Worm (Caenorhabditis elegans) whole organism, L2 larva: ENCODE data around the gene algn-8.
"Not testable (repeated sequence)": the region's sequence is repeated elsewhere in the genome, so short reads cannot be mapped to it uniquely, and the experiment has no call there.

Experiments
- C34F6.9 ChIP-seq: fragments of 150-350 bp; optimal IDR thresholded peaks from 2 replicates; lab custom pipeline; 2014; ENCODE audit warnings: missing biosample characterization, missing genetic modification characterization
- R02D3.7 ChIP-seq: fragments of 150-350 bp; optimal IDR thresholded peaks from 2 replicates; lab custom pipeline; 2014; ENCODE audit warnings: missing biosample characterization, missing genetic modification characterization
- Y55F3AM.14 ChIP-seq: fragments of 200-800 bp; sonication (Bioruptor generic); optimal IDR thresholded peaks from 2 replicates; lab custom pipeline; 2018; ENCODE audit warnings: mild to moderate bottlenecking, missing genetic modification characterization, missing compliant biosample characterization
- ZK546.5 ChIP-seq: sonication (generic microtip); optimal IDR thresholded peaks from 2 replicates; lab custom pipeline; 2017; ENCODE audit warnings: missing biosample characterization, missing genetic modification characterization
- alr-1 ChIP-seq: fragments of 150-350 bp; optimal IDR thresholded peaks from 2 replicates; lab custom pipeline; 2014; ENCODE audit warnings: missing biosample characterization, missing genetic modification characterization
- blmp-1 ChIP-seq: sonication (generic microtip); optimal IDR thresholded peaks from 2 replicates; lab custom pipeline; 2017; ENCODE audit warnings: missing genetic modification characterization, mild to moderate bottlenecking, missing compliant biosample characterization, antibody characterized with exemption, moderate library complexity; ENCODE audit not compliant: insufficient read depth
- ceh-82 ChIP-seq: fragments of 150-350 bp; optimal IDR thresholded peaks from 2 replicates; lab custom pipeline; 2014; ENCODE audit warnings: missing biosample characterization, missing genetic modification characterization
- crh-2 ChIP-seq: sonication (generic microtip); optimal IDR thresholded peaks from 2 replicates; lab custom pipeline; 2017; ENCODE audit warnings: missing biosample characterization, missing genetic modification characterization
- dmd-4 ChIP-seq: sonication (generic microtip); optimal IDR thresholded peaks from 2 replicates; lab custom pipeline; 2017; ENCODE audit warnings: missing biosample characterization, missing genetic modification characterization
- elt-1 ChIP-seq: fragments of 150-350 bp; optimal IDR thresholded peaks from 2 replicates; lab custom pipeline; 2014; ENCODE audit warnings: missing biosample characterization, missing genetic modification characterization
- fos-1 ChIP-seq: fragments of 150-350 bp; optimal IDR thresholded peaks from 2 replicates; lab custom pipeline; 2014; ENCODE audit warnings: missing biosample characterization, missing genetic modification characterization
- gmeb-1 ChIP-seq: fragments of 150-350 bp; optimal IDR thresholded peaks from 2 replicates; lab custom pipeline; 2014; ENCODE audit warnings: missing biosample characterization, missing genetic modification characterization
- lin-13 ChIP-seq: fragments of 150-350 bp; optimal IDR thresholded peaks from 2 replicates; lab custom pipeline; 2014; ENCODE audit warnings: missing biosample characterization, missing genetic modification reagents, missing genetic modification characterization
- lin-39 ChIP-seq: fragments of 150-350 bp; optimal IDR thresholded peaks from 2 replicates; lab custom pipeline; 2014; ENCODE audit warnings: missing biosample characterization, missing genetic modification reagents, missing genetic modification characterization
- lsy-2 ChIP-seq, 2 experiments: fragments of 150-350 bp in 1 of 2; sonication (generic microtip) in 1 of 2; optimal IDR thresholded peaks; 2 replicates each; lab custom pipeline; 2014 to 2017; ENCODE audit warnings: missing biosample characterization in 2 of 2, missing genetic modification characterization in 2 of 2
- mbf-1 ChIP-seq: sonication (generic microtip); optimal IDR thresholded peaks from 2 replicates; lab custom pipeline; 2017; ENCODE audit warnings: missing biosample characterization, missing genetic modification characterization
- mdl-1 ChIP-seq, 2 experiments: fragments of 150-350 bp in 1 of 2; sonication (generic microtip) in 1 of 2; optimal IDR thresholded peaks; 2 replicates each; lab custom pipeline; 2017; ENCODE audit warnings: missing biosample characterization in 2 of 2, missing genetic modification characterization in 2 of 2
- nhr-10 ChIP-seq: sonication (generic microtip); optimal IDR thresholded peaks from 2 replicates; lab custom pipeline; 2017; ENCODE audit warnings: missing biosample characterization, missing genetic modification characterization
- nhr-129 ChIP-seq: fragments of 150-350 bp; optimal IDR thresholded peaks from 2 replicates; lab custom pipeline; 2014; ENCODE audit warnings: missing biosample characterization, missing genetic modification characterization
- nhr-21 ChIP-seq: fragments of 150-350 bp; optimal IDR thresholded peaks from 2 replicates; lab custom pipeline; 2014; ENCODE audit warnings: missing biosample characterization, missing genetic modification characterization
- nhr-23 ChIP-seq: fragments of 150-350 bp; optimal IDR thresholded peaks from 2 replicates; lab custom pipeline; 2014; ENCODE audit warnings: missing biosample characterization, missing genetic modification reagents, missing genetic modification characterization
- nhr-237 ChIP-seq: fragments of 150-350 bp; optimal IDR thresholded peaks from 2 replicates; lab custom pipeline; 2014; ENCODE audit warnings: missing biosample characterization, missing genetic modification characterization
- nhr-25 ChIP-seq: fragments of 150-350 bp; sonication (generic microtip); optimal IDR thresholded peaks from 3 replicates; lab custom pipeline; 2014; ENCODE audit warnings: missing biosample characterization, missing genetic modification characterization
- nhr-77 ChIP-seq: fragments of 150-350 bp; optimal IDR thresholded peaks from 2 replicates; lab custom pipeline; 2014; ENCODE audit warnings: missing biosample characterization, missing genetic modification characterization
- sem-4 ChIP-seq: fragments of 150-350 bp; optimal IDR thresholded peaks from 2 replicates; lab custom pipeline; 2014; ENCODE audit warnings: missing biosample characterization, missing genetic modification reagents, missing genetic modification characterization
- skn-1 ChIP-seq: sonication (generic microtip); optimal IDR thresholded peaks from 2 replicates; lab custom pipeline; 2017; ENCODE audit warnings: missing biosample characterization, missing genetic modification characterization
- sma-3 ChIP-seq: sonication (generic microtip); optimal IDR thresholded peaks from 2 replicates; lab custom pipeline; 2016; ENCODE audit warnings: missing genetic modification reagents, missing genetic modification characterization, missing compliant biosample characterization
- sma-9 ChIP-seq, 2 experiments: fragments of 150-350 bp in 1 of 2; sonication (generic microtip) in 1 of 2; optimal IDR thresholded peaks; 2 replicates each; lab custom pipeline; 2014 to 2016; ENCODE audit warnings: missing genetic modification characterization in 2 of 2, mild to moderate bottlenecking in 1 of 2, missing biosample characterization in 1 of 2, missing compliant biosample characterization in 1 of 2, missing genetic modification reagents in 1 of 2, moderate library complexity in 1 of 2
- snpc-4 ChIP-seq: fragments of 150-350 bp; optimal IDR thresholded peaks from 2 replicates; lab custom pipeline; 2014; ENCODE audit warnings: missing biosample characterization, missing genetic modification characterization
- unc-39 ChIP-seq: fragments of 150-350 bp; optimal IDR thresholded peaks from 2 replicates; lab custom pipeline; 2014; ENCODE audit warnings: missing biosample characterization, missing genetic modification characterization
- unc-55 ChIP-seq: fragments of 150-350 bp; sonication (generic microtip); optimal IDR thresholded peaks from 3 replicates; lab custom pipeline; 2014; ENCODE audit warnings: missing biosample characterization, missing genetic modification reagents, missing genetic modification characterization
- ztf-11 ChIP-seq: sonication (generic microtip); optimal IDR thresholded peaks from 2 replicates; lab custom pipeline; 2017; ENCODE audit warnings: missing biosample characterization, missing genetic modification characterization

Gene algn-8

ce11 chrII:9871061-9871460, 15.2 kb downstream of the algn-8 start, which contains the start of gene chil-7:
chil-7 (minus strand) TSS chrII:9871172.
- TF ChIP-seq sma-9 (GFP tag; optimal IDR thresholded peaks at IDR 0.05; lab: Kevin White, UChicago), result no peak
- no peak for TF ChIP-seq sma-9 (tag; optimal IDR thresholded peaks at IDR 0.05; lab: Kevin White, UChicago)
- no peak for TF ChIP-seq sem-4 (tag; lab: Kevin White, UChicago)
- no peak for TF ChIP-seq blmp-1 (tag; lab: Kevin White, UChicago)
- TF ChIP-seq nhr-237 (tag; lab: Kevin White, UChicago), result no peak
- TF ChIP-seq crh-2 (tag; lab: Kevin White, UChicago), result no peak
- TF ChIP-seq ztf-11 (tag; lab: Kevin White, UChicago), result no peak
- TF ChIP-seq lin-13 (GFP tag; lab: Kevin White, UChicago), result no peak
- no peak for TF ChIP-seq nhr-23 (tag; lab: Kevin White, UChicago)
- no peak for TF ChIP-seq mdl-1 (tag; optimal IDR thresholded peaks at IDR 0.05; lab: Kevin White, UChicago)
- TF ChIP-seq gmeb-1 (tag; lab: Kevin White, UChicago), result no peak
- TF ChIP-seq alr-1, result no peak
- TF ChIP-seq R02D3.7 (tag; lab: Kevin White, UChicago), result no peak

- TF ChIP-seq nhr-23 (tag; lab: Kevin White, UChicago) (no peak), snpc-4 (tag; lab: Kevin White, UChicago) (no peak), ZK546.5 (tag; lab: Kevin White, UChicago) (no peak), mbf-1 (tag; lab: Kevin White, UChicago) (no peak), lin-13 (GFP tag; lab: Kevin White, UChicago) (no peak), crh-2 (tag; lab: Kevin White, UChicago) (no peak), Y55F3AM.14 (GFP tag; lab: Kevin White, UChicago) (no peak), alr-1 (no peak), gmeb-1 (tag; lab: Kevin White, UChicago) (no peak)
Observed at ce11 chrII:9868698-9869097, 17.5 kb downstream of the algn-8 start, which contains the start of gene old-1. old-1 (minus strand) TSS chrII:9868747.

ce11 chrII:9868207-9868606, 18.0 kb downstream of the algn-8 start:
- TF ChIP-seq sma-9 (GFP tag; optimal IDR thresholded peaks at IDR 0.05; lab: Kevin White, UChicago) (no peak), sma-9 (tag; optimal IDR thresholded peaks at IDR 0.05; lab: Kevin White, UChicago) (no peak), ztf-11 (tag; lab: Kevin White, UChicago) (no peak), sma-3 (GFP tag; lab: Kevin White, UChicago) (no peak), nhr-237 (tag; lab: Kevin White, UChicago) (no peak), snpc-4 (tag; lab: Kevin White, UChicago) (no peak), unc-55 (GFP tag; lab: Kevin White, UChicago) (no peak), fos-1 (tag; lab: Kevin White, UChicago) (no peak), unc-39 (no peak)

- TF ChIP-seq dmd-4 (tag; lab: Kevin White, UChicago); lin-39 (tag; lab: Kevin White, UChicago); elt-1: not testable (repeated sequence)
Observed at ce11 chrII:9866378-9866777, 19.9 kb downstream of the algn-8 start, which contains the start of gene chil-1. chil-1 (minus strand) TSS chrII:9866478.

- TF ChIP-seq fos-1 (tag; lab: Kevin White, UChicago), result no peak
Observed at ce11 chrII:9862147-9862546, 24.1 kb downstream of the algn-8 start, which contains the start of gene C08H9.18. C08H9.18 (minus strand) TSS chrII:9862247.

- TF ChIP-seq nhr-10 (tag; lab: Kevin White, UChicago), result no peak
- TF ChIP-seq skn-1, result no peak
- no peak for TF ChIP-seq ztf-11 (tag; lab: Kevin White, UChicago)
- TF ChIP-seq alr-1, result no peak
- TF ChIP-seq ZK546.5 (tag; lab: Kevin White, UChicago), result no peak
- TF ChIP-seq nhr-129 (tag; lab: Kevin White, UChicago), result no peak
- TF ChIP-seq nhr-25 (tag; lab: Kevin White, UChicago), result no peak
- TF ChIP-seq dmd-4 (tag; lab: Kevin White, UChicago), result no peak
- TF ChIP-seq nhr-21 (tag; lab: Kevin White, UChicago), result no peak
- TF ChIP-seq nhr-77 (tag; lab: Kevin White, UChicago), result no peak
- no peak for TF ChIP-seq lsy-2 (tag; optimal IDR thresholded peaks at IDR 0.05; lab: Kevin White, UChicago)
- TF ChIP-seq C34F6.9 (tag; lab: Kevin White, UChicago), result no peak
- TF ChIP-seq ceh-82 (tag; lab: Kevin White, UChicago), result no peak
- TF ChIP-seq, all 48 proteins: peak for 0
Observed at ce11 chrII:9861394-9861793, 24.8 kb downstream of the algn-8 start, which contains the start of gene chil-3. chil-3 (minus strand) TSS chrII:9861494.
